Fruit fly (Drosophila melanogaster) whole organism, adult: ENCODE results near the gene comm.

Experiments
- CG1620 ChIP-seq: fragments of 200-800 bp; sonication (Bioruptor generic); optimal IDR thresholded peaks from 2 replicates; lab custom pipeline; 2016; ENCODE audit warnings: missing biosample characterization, missing genetic modification characterization
- CG5204 ChIP-seq: fragments of 200-800 bp; sonication (Bioruptor generic); optimal IDR thresholded peaks from 2 replicates; lab custom pipeline; 2016; ENCODE audit warnings: missing biosample characterization, missing genetic modification characterization
- cnc ChIP-seq, 2 experiments: fragments of >200 bp; optimal IDR thresholded peaks; 2 replicates each; lab custom pipeline; 2017

DNA sequence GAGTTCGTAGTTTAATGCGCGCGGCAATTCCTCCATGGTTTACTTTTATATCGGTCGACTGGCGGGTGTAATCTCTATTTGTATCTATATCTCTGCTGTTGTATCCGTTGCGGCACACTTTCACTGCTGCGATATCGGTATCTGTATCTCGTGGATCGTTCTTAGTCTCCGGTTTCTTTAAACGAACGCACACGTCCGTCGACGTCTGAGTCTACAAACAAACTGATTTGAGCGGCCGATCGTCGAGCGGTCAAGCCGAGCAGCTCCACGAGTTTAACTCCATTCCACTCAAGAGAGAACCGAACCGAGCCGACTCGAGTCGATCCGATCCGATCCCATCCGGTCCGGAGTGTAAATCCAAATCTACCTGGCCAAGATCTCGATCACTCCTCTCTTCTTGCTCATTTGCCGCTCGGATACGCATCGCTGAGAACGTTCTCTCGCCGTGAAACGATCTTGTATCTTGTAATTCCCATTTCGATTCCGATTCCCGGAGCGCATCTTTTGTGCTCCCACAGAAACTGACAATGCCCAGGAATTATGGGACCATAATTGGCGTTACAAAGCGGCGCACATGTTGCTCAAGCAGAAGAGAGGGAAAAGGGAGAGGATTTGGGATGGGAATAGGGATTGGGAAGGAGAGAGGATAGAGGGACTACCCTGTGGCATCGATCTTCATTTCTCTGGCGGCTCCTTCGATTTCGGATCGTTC lies 28.4 kb downstream of the comm start, which contains the start of gene comm2:
- TF ChIP-seq CG5204 (GFP tag; lab: Kevin White, UChicago) (no peak), cnc (optimal IDR thresholded peaks at IDR 0.05; lab: Kevin White, UChicago) (no peak), CG1620 (GFP tag; lab: Kevin White, UChicago) (no peak)
